Worm (Caenorhabditis elegans): ENCODE data around the gene clec-38.

DNA sequence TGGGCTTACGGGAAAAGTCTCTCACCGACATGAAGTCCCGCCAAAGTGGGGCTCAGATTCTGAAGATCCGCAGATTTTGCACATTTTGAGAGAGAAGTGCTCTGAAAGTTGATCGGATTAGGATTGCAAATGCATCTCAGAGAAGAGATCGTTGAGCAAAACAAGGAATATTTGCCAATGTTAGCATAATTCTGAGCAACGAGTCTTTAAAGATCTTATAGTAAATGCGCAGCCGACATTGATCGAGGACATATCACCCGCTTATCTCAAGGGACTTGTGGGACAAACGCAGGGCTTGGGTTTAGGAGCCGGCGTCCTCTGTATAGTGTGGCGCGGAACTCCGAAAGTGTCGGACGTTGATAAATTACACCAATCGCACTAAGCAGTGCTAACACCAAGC lies 11.7 kb downstream of the clec-38 start, which contains the start of gene nhr-112:
- TF ChIP-seq him-1 (tag; optimal IDR thresholded peaks at IDR 0.05) (no peak), W03F9.2 (tag; optimal IDR thresholded peaks at IDR 0.05) (no peak)

Data from whole organism, L4/young adult.